Worm (Caenorhabditis elegans) whole organism, late embryonic: ENCODE results near the gene mam-2.

ENCODE experiments used
- dmd-4 ChIP-seq: sonication (generic microtip); optimal IDR thresholded peaks from 2 replicates; lab custom pipeline; 2016; ENCODE audit warnings: borderline replicate concordance, missing genetic modification characterization, missing compliant biosample characterization
- fkh-6 ChIP-seq: sonication (generic microtip); optimal IDR thresholded peaks from 2 replicates; lab custom pipeline; 2016; ENCODE audit warnings: missing genetic modification characterization, missing compliant biosample characterization
- nfya-1 ChIP-seq: sonication (generic microtip); optimal IDR thresholded peaks from 2 replicates; lab custom pipeline; 2017; ENCODE audit warnings: missing genetic modification characterization, mild to moderate bottlenecking, missing compliant biosample characterization, antibody characterized with exemption, moderate library complexity
- pag-3 ChIP-seq: sonication (generic microtip); optimal IDR thresholded peaks from 2 replicates; lab custom pipeline; 2016; ENCODE audit warnings: missing compliant biosample characterization, missing genetic modification characterization, borderline replicate concordance
- pha-2 ChIP-seq: sonication (generic microtip); optimal IDR thresholded peaks from 2 replicates; lab custom pipeline; 2017; ENCODE audit warnings: mild to moderate bottlenecking, missing genetic modification characterization, missing compliant biosample characterization
- unc-55 ChIP-seq: sonication (generic microtip); optimal IDR thresholded peaks from 2 replicates; lab custom pipeline; 2017; ENCODE audit warnings: missing biosample characterization, missing genetic modification reagents, missing genetic modification characterization

- TF ChIP-seq fkh-6, result no peak
- no peak for TF ChIP-seq pag-3 (tag; lab: Kevin White, UChicago)
- TF ChIP-seq unc-55 (GFP tag; lab: Kevin White, UChicago), result no peak
- TF ChIP-seq dmd-4, result no peak
- no peak for TF ChIP-seq pha-2 (tag; lab: Kevin White, UChicago)
- no peak for TF ChIP-seq nfya-1 (tag; lab: Kevin White, UChicago)
These were observed 40.0 kb downstream of the mam-2 start, which contains the start of gene F44D12.8 for ce11 chrIV:10022991-10023390.
